Worm (Caenorhabditis elegans) whole organism, midembryonic: Measurements from ENCODE around the gene lpr-2.

Experiments used
- T22C8.4 ChIP-seq: fragments of 200-800 bp; sonication (Bioruptor generic); IDR thresholded peaks from 2 replicates; pipeline ENCODE4 v1.3.6; 2022; ENCODE audit warnings: missing genetic modification characterization, missing compliant biosample characterization
- flt-1 ChIP-seq: fragments of 200-800 bp; sonication (Bioruptor generic); IDR thresholded peaks from 2 replicates; pipeline ENCODE4 v1.3.6; 2022; ENCODE audit warnings: missing genetic modification characterization, missing compliant biosample characterization
- med-1 ChIP-seq: sonication (generic microtip); optimal IDR thresholded peaks from 2 replicates; lab custom pipeline; 2017; ENCODE audit warnings: missing genetic modification characterization, mild to moderate bottlenecking, missing compliant biosample characterization, antibody characterized with exemption, missing genetic modification reagents; ENCODE audit not compliant: insufficient read depth
- tab-1 ChIP-seq: fragments of 200-800 bp; sonication (Bioruptor generic); IDR thresholded peaks from 2 replicates; pipeline ENCODE4 v1.3.6; 2022; ENCODE audit warnings: missing genetic modification characterization, missing compliant biosample characterization

- no peak for TF ChIP-seq med-1 (GFP tag; lab: Kevin White, UChicago)
- TF ChIP-seq flt-1 (GFP tag; lab: Robert Waterston, UW): no peak
- no peak for TF ChIP-seq T22C8.4 (GFP tag; lab: Robert Waterston, UW)
- no peak for TF ChIP-seq tab-1 (GFP tag; lab: Robert Waterston, UW)
These were observed 54.4 kb downstream of the lpr-2 start, which contains the start of gene M117.4 for ce11 chrIV:11833456-11833855.
